Fruit fly (Drosophila melanogaster) whole organism, embryonic: Measurements from ENCODE around the gene lgs.

Experiments
- B-H2 ChIP-seq: fragments of 200-800 bp; sonication (Bioruptor generic); optimal IDR thresholded peaks from 2 replicates; lab custom pipeline; 2018; ENCODE audit warnings: missing biosample characterization, mild to moderate bottlenecking, missing genetic modification characterization
- C15 ChIP-seq: fragments of 200-800 bp; sonication (Bioruptor generic); IDR thresholded peaks from 3 replicates; pipeline ENCODE4 v1.3.6; 2022; ENCODE audit warnings: missing biosample characterization, missing genetic modification characterization
- CG10209 ChIP-seq: fragments of 200-800 bp; sonication (Bioruptor generic); optimal IDR thresholded peaks from 3 replicates; lab custom pipeline; 2017; ENCODE audit warnings: missing biosample characterization, mild to moderate bottlenecking, missing genetic modification characterization, missing genetic modification reagents
- CG12391 ChIP-seq: fragments of 200-800 bp; sonication (Bioruptor generic); optimal IDR thresholded peaks from 3 replicates; lab custom pipeline; 2018; ENCODE audit warnings: missing biosample characterization, mild to moderate bottlenecking, missing genetic modification characterization, moderate library complexity
- CG13775 ChIP-seq: fragments of 200-800 bp; sonication (Bioruptor generic); optimal IDR thresholded peaks from 3 replicates; lab custom pipeline; 2017; ENCODE audit warnings: missing biosample characterization, mild to moderate bottlenecking, missing genetic modification characterization
- CG13894 ChIP-seq: fragments of 200-800 bp; sonication (Bioruptor generic); optimal IDR thresholded peaks from 3 replicates; lab custom pipeline; 2018; ENCODE audit warnings: missing biosample characterization, mild to moderate bottlenecking, missing genetic modification characterization, moderate library complexity
- CG14050 ChIP-seq: fragments of 200-800 bp; sonication (Bioruptor generic); IDR thresholded peaks from 3 replicates; pipeline ENCODE4 v1.3.6; 2022; ENCODE audit warnings: missing biosample characterization, missing genetic modification characterization
- CG15073 ChIP-seq: fragments of 200-800 bp; sonication (Bioruptor generic); optimal IDR thresholded peaks from 2 replicates; lab custom pipeline; 2016; ENCODE audit warnings: missing biosample characterization, missing genetic modification characterization
- CG17186 ChIP-seq: fragments of 200-800 bp; sonication (Bioruptor generic); optimal IDR thresholded peaks from 3 replicates; lab custom pipeline; 2017; ENCODE audit warnings: missing biosample characterization, missing genetic modification reagents, missing genetic modification characterization
- CG17328 ChIP-seq: fragments of 200-800 bp; sonication (Bioruptor generic); IDR thresholded peaks from 2 replicates; pipeline ENCODE4 v1.3.6; 2022; ENCODE audit warnings: missing biosample characterization, missing genetic modification characterization
- CG17359 ChIP-seq: fragments of 200-800 bp; sonication (Bioruptor generic); optimal IDR thresholded peaks from 3 replicates; lab custom pipeline; 2018; ENCODE audit warnings: missing biosample characterization, mild to moderate bottlenecking, missing genetic modification characterization, moderate library complexity
- CG1832 ChIP-seq: fragments of 200-800 bp; sonication (Bioruptor generic); optimal IDR thresholded peaks from 2 replicates; lab custom pipeline; 2017; ENCODE audit warnings: missing biosample characterization, mild to moderate bottlenecking, missing genetic modification characterization, inconsistent platforms
- CG2129 ChIP-seq: fragments of 200-800 bp; sonication (Bioruptor generic); IDR thresholded peaks from 2 replicates; pipeline ENCODE4 v1.3.6; 2022; ENCODE audit warnings: missing biosample characterization, missing genetic modification characterization; ENCODE audit not compliant: partially characterized antibody
- CG2199 ChIP-seq: fragments of 200-800 bp; sonication (Bioruptor generic); IDR thresholded peaks from 3 replicates; pipeline ENCODE4 v1.3.6; 2022; ENCODE audit warnings: missing biosample characterization, missing genetic modification characterization
- CG2875 ChIP-seq: fragments of 200-800 bp; sonication (Bioruptor generic); optimal IDR thresholded peaks from 2 replicates; lab custom pipeline; 2017; ENCODE audit warnings: missing biosample characterization, mild to moderate bottlenecking, missing genetic modification characterization, missing genetic modification reagents
- CG30020 ChIP-seq: fragments of 200-800 bp; optimal IDR thresholded peaks from 2 replicates; lab custom pipeline; 2019; ENCODE audit warnings: missing biosample characterization, mild to moderate bottlenecking, missing genetic modification characterization, moderate library complexity
- CG31365 ChIP-seq: fragments of 200-800 bp; sonication (Bioruptor generic); optimal IDR thresholded peaks from 2 replicates; lab custom pipeline; 2018; ENCODE audit warnings: missing biosample characterization, mild to moderate bottlenecking, missing genetic modification characterization
- CG42726 ChIP-seq: fragments of 200-800 bp; sonication (Bioruptor generic); IDR thresholded peaks from 2 replicates; pipeline ENCODE4 v1.3.6; 2022; ENCODE audit warnings: missing biosample characterization, missing genetic modification characterization; ENCODE audit not compliant: partially characterized antibody
- CG7839 ChIP-seq: fragments of 200-800 bp; sonication (Bioruptor generic); optimal IDR thresholded peaks from 3 replicates; lab custom pipeline; 2018; ENCODE audit warnings: missing biosample characterization, mild to moderate bottlenecking, missing genetic modification characterization, moderate library complexity
- CG9437 ChIP-seq: fragments of 200-800 bp; sonication (Bioruptor generic); optimal IDR thresholded peaks from 2 replicates; lab custom pipeline; 2018; ENCODE audit warnings: missing biosample characterization, mild to moderate bottlenecking, missing genetic modification characterization
- CoRest ChIP-seq: fragments of 200-800 bp; sonication (Bioruptor generic); optimal IDR thresholded peaks from 3 replicates; lab custom pipeline; 2018; ENCODE audit warnings: missing biosample characterization, mild to moderate bottlenecking, missing genetic modification characterization, moderate library complexity
- Dad ChIP-seq: fragments of 200-800 bp; sonication (Bioruptor generic); optimal IDR thresholded peaks from 3 replicates; lab custom pipeline; 2016; ENCODE audit warnings: missing biosample characterization, missing genetic modification characterization
- Deaf1 ChIP-seq: fragments of 200-800 bp; optimal IDR thresholded peaks from 3 replicates; lab custom pipeline; 2019; ENCODE audit warnings: missing biosample characterization, mild to moderate bottlenecking, missing genetic modification characterization, moderate library complexity
- ERR ChIP-seq: fragments of 200-800 bp; sonication (Bioruptor generic); optimal IDR thresholded peaks from 2 replicates; lab custom pipeline; 2016; ENCODE audit warnings: missing biosample characterization, missing genetic modification characterization
- Ets65A ChIP-seq: fragments of 200-800 bp; sonication (Bioruptor generic); peaks from one replicate; lab custom pipeline; 2016; ENCODE audit warnings: missing biosample characterization, missing genetic modification characterization
- Gsc ChIP-seq: fragments of 200-800 bp; sonication (Bioruptor generic); IDR thresholded peaks from 2 replicates; pipeline ENCODE4 v1.3.6; 2022; ENCODE audit warnings: missing biosample characterization, missing genetic modification characterization
- HLH4C ChIP-seq: fragments of 200-800 bp; sonication (Bioruptor generic); IDR thresholded peaks from 3 replicates; pipeline ENCODE4 v1.3.6; 2022; ENCODE audit warnings: missing biosample characterization, missing genetic modification characterization; ENCODE audit not compliant: partially characterized antibody
- Hmx ChIP-seq: fragments of 200-800 bp; sonication (Bioruptor generic); optimal IDR thresholded peaks from 2 replicates; lab custom pipeline; 2016; ENCODE audit warnings: missing biosample characterization, missing genetic modification characterization
- Max ChIP-seq: fragments of 200-800 bp; sonication (Bioruptor generic); optimal IDR thresholded peaks from 2 replicates; lab custom pipeline; 2016; ENCODE audit warnings: missing biosample characterization, mild to moderate bottlenecking, missing genetic modification characterization
- NFAT ChIP-seq: fragments of 200-800 bp; sonication (Bioruptor generic); IDR thresholded peaks from 2 replicates; pipeline ENCODE4 v1.3.6; 2022; ENCODE audit warnings: missing biosample characterization, missing genetic modification characterization
- Oli ChIP-seq: fragments of 200-800 bp; sonication (Bioruptor generic); optimal IDR thresholded peaks from 2 replicates; lab custom pipeline; 2018; ENCODE audit warnings: missing biosample characterization, mild to moderate bottlenecking, missing genetic modification characterization, moderate library complexity
- Six4 ChIP-seq: fragments of 200-800 bp; sonication (Bioruptor generic); optimal IDR thresholded peaks from 2 replicates; lab custom pipeline; 2016; ENCODE audit warnings: missing biosample characterization, missing genetic modification characterization
- TFAM ChIP-seq: fragments of 200-800 bp; sonication (Bioruptor generic); optimal IDR thresholded peaks from 2 replicates; lab custom pipeline; 2017; ENCODE audit warnings: missing biosample characterization, missing genetic modification characterization, inconsistent platforms
- Xrp1 ChIP-seq: fragments of 200-800 bp; sonication (Bioruptor generic); IDR thresholded peaks from 2 replicates; pipeline ENCODE4 v1.3.6; 2022; ENCODE audit warnings: missing biosample characterization, missing genetic modification characterization
- dmrt99B ChIP-seq: fragments of 200-800 bp; sonication (Bioruptor generic); optimal IDR thresholded peaks from 2 replicates; lab custom pipeline; 2018; ENCODE audit warnings: missing biosample characterization, mild to moderate bottlenecking, missing genetic modification characterization, moderate library complexity
- fd64A ChIP-seq: fragments of 200-800 bp; sonication (Bioruptor generic); optimal IDR thresholded peaks from 3 replicates; lab custom pipeline; 2018; ENCODE audit warnings: missing biosample characterization, mild to moderate bottlenecking, missing genetic modification characterization
- fd96Cb ChIP-seq: fragments of 200-800 bp; sonication (Bioruptor generic); optimal IDR thresholded peaks from 2 replicates; lab custom pipeline; 2018; ENCODE audit warnings: missing biosample characterization, mild to moderate bottlenecking, missing genetic modification characterization, moderate library complexity
- gce ChIP-seq: fragments of 200-800 bp; sonication (Bioruptor generic); IDR thresholded peaks from 3 replicates; pipeline ENCODE4 v1.3.6; 2022; ENCODE audit warnings: missing biosample characterization, missing genetic modification characterization
- knrl ChIP-seq: fragments of 200-800 bp; sonication (Bioruptor generic); IDR thresholded peaks from 3 replicates; pipeline ENCODE4 v1.3.6; 2022; ENCODE audit warnings: missing biosample characterization, missing genetic modification characterization; ENCODE audit not compliant: partially characterized antibody
- lab ChIP-seq: fragments of 200-800 bp; sonication (Bioruptor generic); optimal IDR thresholded peaks from 3 replicates; lab custom pipeline; 2017; ENCODE audit warnings: missing biosample characterization, missing genetic modification characterization, mild to moderate bottlenecking, moderate library complexity, missing genetic modification reagents
- nau ChIP-seq: fragments of 200-800 bp; sonication (Bioruptor generic); optimal IDR thresholded peaks from 3 replicates; lab custom pipeline; 2017; ENCODE audit warnings: missing biosample characterization, mild to moderate bottlenecking, missing genetic modification characterization, missing genetic modification reagents
- nerfin-2 ChIP-seq: fragments of 200-800 bp; sonication (Bioruptor generic); IDR thresholded peaks from 2 replicates; pipeline ENCODE4 v1.3.6; 2022; ENCODE audit warnings: missing biosample characterization, missing genetic modification characterization; ENCODE audit not compliant: partially characterized antibody
- oc ChIP-seq: fragments of 200-800 bp; sonication (Bioruptor generic); optimal IDR thresholded peaks from 2 replicates; lab custom pipeline; 2018; ENCODE audit warnings: missing biosample characterization, mild to moderate bottlenecking, missing genetic modification characterization, moderate library complexity
- pnt ChIP-seq: fragments of 200-800 bp; sonication (Bioruptor generic); optimal IDR thresholded peaks from 3 replicates; lab custom pipeline; 2016; ENCODE audit warnings: missing biosample characterization, missing genetic modification characterization
- pros ChIP-seq: fragments of 200-800 bp; sonication (Bioruptor generic); optimal IDR thresholded peaks from 3 replicates; lab custom pipeline; 2019; ENCODE audit warnings: missing biosample characterization, mild to moderate bottlenecking, missing genetic modification characterization, moderate library complexity
- seq ChIP-seq: fragments of 200-800 bp; sonication (Bioruptor generic); IDR thresholded peaks from 2 replicates; pipeline ENCODE4 v1.3.6; 2022; ENCODE audit warnings: missing biosample characterization, missing genetic modification characterization
- slp2 ChIP-seq: fragments of 200-800 bp; sonication (Bioruptor generic); optimal IDR thresholded peaks from 2 replicates; lab custom pipeline; 2016; ENCODE audit warnings: missing biosample characterization, missing genetic modification characterization
- sug ChIP-seq: fragments of 200-800 bp; optimal IDR thresholded peaks from 2 replicates; lab custom pipeline; 2019; ENCODE audit warnings: missing biosample characterization, mild to moderate bottlenecking, missing genetic modification characterization, moderate library complexity
- tx ChIP-seq: fragments of 200-800 bp; sonication (Bioruptor generic); optimal IDR thresholded peaks from 2 replicates; lab custom pipeline; 2016; ENCODE audit warnings: missing biosample characterization, missing genetic modification characterization

Gene lgs

dm6 chr4:424630-425327 lies 18.9 kb downstream of the lgs start (continued):
- TF ChIP-seq knrl (GFP tag; lab: Robert Waterston, UW) (no peak), tx (GFP tag; lab: Kevin White, UChicago) (peak; percentile 87), pnt (GFP tag; lab: Kevin White, UChicago) (peak; percentile 89), CG17328 (GFP tag; lab: Robert Waterston, UW) (peak; percentile 89), seq (GFP tag; lab: Robert Waterston, UW) (peak; percentile 71), HLH4C (no peak), CG2875 (GFP tag; lab: Kevin White, UChicago) (peak; percentile 95), CG17359 (tag; lab: Kevin White, UChicago) (peak; percentile 94), CG1832 (GFP tag; lab: Kevin White, UChicago) (no peak), pros (GFP tag; lab: Kevin White, UChicago) (no peak), CG10209 (peak; percentile 86), Hmx (peak; percentile 61), CG13894 (tag; lab: Kevin White, UChicago) (peak; percentile 81), CG14050 (GFP tag; lab: Robert Waterston, UW) (peak; percentile 88), CG42726 (no peak; the same call in 1 of the 2 replicates), Max (peak; percentile 91), CoRest (tag; lab: Kevin White, UChicago) (peak; percentile 90), CG17186 (peak; percentile 58), Deaf1 (peak; percentile 61), lab (GFP tag; lab: Kevin White, UChicago) (peak; percentile 93), B-H2 (GFP tag; lab: Kevin White, UChicago) (peak; percentile 94), oc (tag; lab: Kevin White, UChicago) (peak; percentile 81), Xrp1 (GFP tag; lab: Robert Waterston, UW) (peak; percentile 94), fd64A (no peak), gce (peak; percentile 94; the same call in 1 of the 3 replicates), ERR (GFP tag; lab: Kevin White, UChicago) (peak; percentile 81), CG9437 (GFP tag; lab: Kevin White, UChicago) (peak; percentile 82), NFAT (GFP tag; lab: Robert Waterston, UW) (no peak; the same call in 1 of the 2 replicates), CG2129 (GFP tag; lab: Robert Waterston, UW) (no peak), dmrt99B (peak; percentile 84), Six4 (GFP tag; lab: Kevin White, UChicago) (peak; percentile 90), CG12391 (tag; lab: Kevin White, UChicago) (peak; percentile 84), sug (tag; lab: Kevin White, UChicago) (peak; percentile 89), CG13775 (GFP tag; lab: Kevin White, UChicago) (peak; percentile 91), Dad (GFP tag; lab: Kevin White, UChicago) (peak; percentile 89), nau (GFP tag; lab: Kevin White, UChicago) (peak; percentile 82), CG2199 (peak; percentile 99), TFAM (peak; percentile 54), fd96Cb (tag; lab: Kevin White, UChicago) (peak; percentile 87), CG31365 (peak; percentile 64), slp2 (GFP tag; lab: Kevin White, UChicago) (peak; percentile 95), C15 (GFP tag; lab: Robert Waterston, UW) (peak; percentile 77), CG30020 (tag; lab: Kevin White, UChicago) (peak; percentile 56), CG7839 (tag; lab: Kevin White, UChicago) (peak; percentile 91), CG15073 (GFP tag; lab: Kevin White, UChicago) (peak; percentile 60), nerfin-2 (no peak), Oli (tag; lab: Kevin White, UChicago) (peak; percentile 89), Ets65A (peak; percentile 100), Gsc (no peak)
